Fruit fly (Drosophila melanogaster) whole organism, pupa: ENCODE results near the gene CG18788.
A peak's percentile ranks its signal among the peaks of the same experiment; 100 is the strongest.

ENCODE experiments used
- CG12605 ChIP-seq: fragments of 200-800 bp; sonication (Bioruptor generic); IDR thresholded peaks from 2 replicates; pipeline ENCODE4 v1.3.6; 2022; ENCODE audit warnings: missing biosample characterization, missing genetic modification characterization
- CG13204 ChIP-seq: fragments of 200-800 bp; sonication (Bioruptor generic); optimal IDR thresholded peaks from 2 replicates; lab custom pipeline; 2018; ENCODE audit warnings: missing biosample characterization, mild to moderate bottlenecking, missing genetic modification characterization, moderate library complexity
- CG14655 ChIP-seq: fragments of 200-800 bp; sonication (Bioruptor generic); optimal IDR thresholded peaks from 3 replicates; lab custom pipeline; 2017; ENCODE audit warnings: mild to moderate bottlenecking, missing biosample characterization, missing genetic modification reagents, missing genetic modification characterization
- CG15710 ChIP-seq: fragments of 200-800 bp; sonication (Bioruptor generic); optimal IDR thresholded peaks from 2 replicates; lab custom pipeline; 2018; ENCODE audit warnings: missing biosample characterization, mild to moderate bottlenecking, missing genetic modification characterization, moderate library complexity
- CG17806 ChIP-seq: fragments of 200-800 bp; sonication (Bioruptor generic); optimal IDR thresholded peaks from 2 replicates; lab custom pipeline; 2018; ENCODE audit warnings: missing biosample characterization, mild to moderate bottlenecking, missing genetic modification characterization, moderate library complexity
- CG32121 ChIP-seq: fragments of 200-800 bp; sonication (Bioruptor generic); IDR thresholded peaks from 2 replicates; pipeline ENCODE4 v1.3.6; 2022; ENCODE audit warnings: missing biosample characterization, missing genetic modification characterization
- CG4496 ChIP-seq: fragments of 200-800 bp; sonication (Bioruptor generic); IDR thresholded peaks from 3 replicates; pipeline ENCODE4 v1.3.6; 2022; ENCODE audit warnings: missing biosample characterization, missing genetic modification characterization
- CG8301 ChIP-seq: fragments of 200-800 bp; sonication (Bioruptor generic); optimal IDR thresholded peaks from 2 replicates; lab custom pipeline; 2018; ENCODE audit warnings: missing biosample characterization, mild to moderate bottlenecking, missing genetic modification characterization
- EcR ChIP-seq: fragments of 200-800 bp; sonication (Bioruptor generic); optimal IDR thresholded peaks from 3 replicates; lab custom pipeline; 2019; ENCODE audit warnings: missing biosample characterization, missing genetic modification characterization, mild to moderate bottlenecking, moderate library complexity, missing genetic modification reagents
- Ets98B ChIP-seq: fragments of 200-800 bp; sonication (Bioruptor generic); IDR thresholded peaks from 2 replicates; pipeline ENCODE4 v1.3.6; 2022; ENCODE audit warnings: missing biosample characterization, missing genetic modification characterization
- Pif1A ChIP-seq: fragments of 200-800 bp; sonication (Bioruptor generic); optimal IDR thresholded peaks from 3 replicates; lab custom pipeline; 2016; ENCODE audit warnings: missing biosample characterization, missing genetic modification characterization
- Pif1B ChIP-seq: fragments of 200-800 bp; sonication (Bioruptor generic); optimal IDR thresholded peaks from 3 replicates; lab custom pipeline; 2016; ENCODE audit warnings: missing biosample characterization, missing genetic modification characterization
- gl ChIP-seq: fragments of 200-800 bp; sonication (Bioruptor generic); optimal IDR thresholded peaks from 2 replicates; lab custom pipeline; 2018; ENCODE audit warnings: missing biosample characterization, mild to moderate bottlenecking, missing genetic modification characterization

dm6 chr2L:12004211-12004979 lies 29.6 kb upstream of the CG18788 start:
- TF ChIP-seq CG17806 (tag; lab: Kevin White, UChicago) (no peak), CG12605 (GFP tag; lab: Robert Waterston, UW) (no peak), CG4496 (no peak), CG13204 (peak; percentile 68), Pif1B (GFP tag; lab: Kevin White, UChicago) (peak; percentile 10), CG8301 (tag; lab: Kevin White, UChicago) (no peak), gl (no peak), CG32121 (GFP tag; lab: Robert Waterston, UW) (no peak), CG15710 (peak; percentile 18), EcR (GFP tag; lab: Kevin White, UChicago) (peak; percentile 78), Pif1A (GFP tag; lab: Kevin White, UChicago) (peak; percentile 0), CG14655 (GFP tag; lab: Kevin White, UChicago) (no peak), Ets98B (GFP tag; lab: Robert Waterston, UW) (no peak)
